Worm (Caenorhabditis elegans) whole organism, young adult: ENCODE data around the gene mcm-3AP.
A peak's percentile ranks its signal among the peaks of the same experiment; 100 is the strongest.

Source experiments
- B0019.2 ChIP-seq: fragments of 200-800 bp; sonication (Bioruptor generic); conservative IDR thresholded peaks from 2 replicates; pipeline ENCODE4 v1.3.6; 2022; ENCODE audit warnings: missing genetic modification reagents, missing genetic modification characterization, missing compliant biosample characterization
- B0035.1 ChIP-seq: sonication (generic microtip); optimal IDR thresholded peaks from 2 replicates; lab custom pipeline; 2016; ENCODE audit warnings: missing genetic modification characterization, mild to moderate bottlenecking, missing compliant biosample characterization, missing genotype, missing genetic modification reagents
- B0261.1 ChIP-seq: sonication (generic microtip); optimal IDR thresholded peaks from 2 replicates; lab custom pipeline; 2016; ENCODE audit warnings: mild to moderate bottlenecking, missing genetic modification characterization, moderate library complexity, missing compliant biosample characterization
- F22D6.2 ChIP-seq: sonication (generic microtip); optimal IDR thresholded peaks from 2 replicates; lab custom pipeline; 2016; ENCODE audit warnings: mild to moderate bottlenecking, missing genetic modification characterization, missing compliant biosample characterization
- F52B5.7 ChIP-seq: sonication (generic microtip); optimal IDR thresholded peaks from 2 replicates; lab custom pipeline; 2016; ENCODE audit warnings: mild to moderate bottlenecking, missing genetic modification characterization, missing compliant biosample characterization
- F57A8.1 ChIP-seq: fragments of 200-800 bp; sonication (Bioruptor generic); optimal IDR thresholded peaks from 2 replicates; lab custom pipeline; 2018; ENCODE audit warnings: mild to moderate bottlenecking, missing genetic modification characterization, moderate library complexity, missing compliant biosample characterization
- K12H6.12 ChIP-seq: fragments of 200-800 bp; sonication (Bioruptor generic); optimal IDR thresholded peaks from 2 replicates; lab custom pipeline; 2018; ENCODE audit warnings: mild to moderate bottlenecking, missing genetic modification characterization, missing compliant biosample characterization
- T07F8.4 ChIP-seq: sonication (generic microtip); optimal IDR thresholded peaks from 2 replicates; lab custom pipeline; 2016; ENCODE audit warnings: mild to moderate bottlenecking, missing genetic modification characterization, moderate library complexity, missing compliant biosample characterization
- T26A5.8 ChIP-seq: sonication (generic microtip); optimal IDR thresholded peaks from 2 replicates; lab custom pipeline; 2016; ENCODE audit warnings: missing genetic modification characterization, missing compliant biosample characterization
- Y53F4B.3 ChIP-seq: fragments of 200-800 bp; sonication (Bioruptor generic); IDR thresholded peaks from 2 replicates; pipeline ENCODE4 v1.3.6; 2022; ENCODE audit warnings: missing genetic modification reagents, missing genetic modification characterization, missing compliant biosample characterization
- Y56A3A.18 ChIP-seq: fragments of 200-800 bp; sonication (Bioruptor generic); IDR thresholded peaks from 2 replicates; pipeline ENCODE4 v1.3.6; 2022; ENCODE audit warnings: missing genetic modification reagents, missing genetic modification characterization, missing compliant biosample characterization
- Y67H2A.10 ChIP-seq: fragments of 200-800 bp; sonication (Bioruptor generic); conservative IDR thresholded peaks from 2 replicates; pipeline ENCODE4 v1.3.6; 2022; ENCODE audit warnings: missing genetic modification reagents, missing genetic modification characterization, missing compliant biosample characterization
- Y79H2A.3 ChIP-seq: fragments of 200-800 bp; sonication (Bioruptor generic); conservative IDR thresholded peaks from 2 replicates; pipeline ENCODE4 v1.3.6; 2022; ENCODE audit warnings: missing genetic modification reagents, missing genetic modification characterization, missing compliant biosample characterization
- ZK185.1 ChIP-seq: sonication (generic microtip); optimal IDR thresholded peaks from 2 replicates; lab custom pipeline; 2016; ENCODE audit warnings: mild to moderate bottlenecking, missing genetic modification characterization, missing compliant biosample characterization; ENCODE audit not compliant: poor library complexity, severe bottlenecking
- akir-1 ChIP-seq: fragments of 200-800 bp; sonication (Bioruptor generic); optimal IDR thresholded peaks from 2 replicates; lab custom pipeline; 2018; ENCODE audit warnings: mild to moderate bottlenecking, missing genetic modification characterization, moderate library complexity, missing compliant biosample characterization
- ama-1 ChIP-seq, 3 experiments: fragments of 150-350 bp in 1 of 3; sonication (generic microtip) in 2 of 3; optimal IDR thresholded peaks; 2 replicates each; lab custom pipeline; 2014 to 2018; ENCODE audit warnings: missing biosample characterization in 2 of 3, missing genetic modification characterization in 2 of 3, missing genetic modification reagents in 2 of 3
- atf-7 ChIP-seq: sonication (generic microtip); optimal IDR thresholded peaks from 2 replicates; lab custom pipeline; 2017; ENCODE audit warnings: mild to moderate bottlenecking, missing genetic modification characterization, missing compliant biosample characterization
- attf-6 ChIP-seq: fragments of 200-800 bp; sonication (Bioruptor generic); IDR thresholded peaks from 2 replicates; pipeline ENCODE4 v1.3.6; 2022; ENCODE audit warnings: missing genetic modification reagents, missing genetic modification characterization, missing compliant biosample characterization
- bed-1 ChIP-seq: fragments of 200-800 bp; sonication (Bioruptor generic); IDR thresholded peaks from 2 replicates; pipeline ENCODE4 v1.3.6; 2022; ENCODE audit warnings: missing genetic modification reagents, missing genetic modification characterization, missing compliant biosample characterization
- bed-2 ChIP-seq: fragments of 200-800 bp; sonication (Bioruptor generic); IDR thresholded peaks from 2 replicates; pipeline ENCODE4 v1.3.6; 2022; ENCODE audit warnings: missing genetic modification reagents, missing genetic modification characterization, missing compliant biosample characterization
- ccch-3 ChIP-seq: fragments of 200-800 bp; sonication (Bioruptor generic); optimal IDR thresholded peaks from 2 replicates; lab custom pipeline; 2018; ENCODE audit warnings: mild to moderate bottlenecking, missing genetic modification characterization, missing compliant biosample characterization
- ceh-100 ChIP-seq: fragments of 200-800 bp; sonication (Bioruptor generic); IDR thresholded peaks from 2 replicates; pipeline ENCODE4 v1.3.6; 2022; ENCODE audit warnings: missing genetic modification reagents, missing genetic modification characterization, missing compliant biosample characterization
- ceh-91 ChIP-seq: fragments of 200-800 bp; sonication (Bioruptor generic); IDR thresholded peaks from 2 replicates; pipeline ENCODE4 v1.3.6; 2022; ENCODE audit warnings: missing genetic modification reagents, missing genetic modification characterization, missing compliant biosample characterization
- die-1 ChIP-seq: sonication (generic microtip); optimal IDR thresholded peaks from 2 replicates; lab custom pipeline; 2016; ENCODE audit warnings: missing genotype, mild to moderate bottlenecking, missing genetic modification characterization, missing compliant biosample characterization
- dpl-1 ChIP-seq: fragments of 150-350 bp; optimal IDR thresholded peaks from 2 replicates; lab custom pipeline; 2014; ENCODE audit warnings: missing biosample characterization, missing genetic modification reagents, missing genetic modification characterization
- egl-18 ChIP-seq: fragments of 200-800 bp; sonication (Bioruptor generic); IDR thresholded peaks from 2 replicates; pipeline ENCODE4 v1.3.6; 2022; ENCODE audit warnings: missing genetic modification reagents, missing genetic modification characterization, missing compliant biosample characterization
- egl-44 ChIP-seq: fragments of 200-800 bp; sonication (Bioruptor generic); IDR thresholded peaks from 2 replicates; pipeline ENCODE4 v1.3.6; 2022; ENCODE audit warnings: missing genetic modification reagents, missing genetic modification characterization, missing compliant biosample characterization
- egrh-3 ChIP-seq: fragments of 200-800 bp; sonication (Bioruptor generic); IDR thresholded peaks from 2 replicates; pipeline ENCODE4 v1.3.6; 2022; ENCODE audit warnings: missing genetic modification reagents, missing genetic modification characterization, missing compliant biosample characterization
- ekl-4 ChIP-seq: fragments of 200-800 bp; sonication (Bioruptor generic); IDR thresholded peaks from 2 replicates; pipeline ENCODE4 v1.3.6; 2022; ENCODE audit warnings: missing genetic modification reagents, missing genetic modification characterization, missing compliant biosample characterization
- hlh-12 ChIP-seq: sonication (generic microtip); optimal IDR thresholded peaks from 2 replicates; lab custom pipeline; 2016; ENCODE audit warnings: missing genetic modification characterization, missing compliant biosample characterization
- hlh-26 ChIP-seq: fragments of 200-800 bp; sonication (Bioruptor generic); conservative IDR thresholded peaks from 2 replicates; pipeline ENCODE4 v1.3.6; 2022; ENCODE audit warnings: missing genetic modification reagents, missing genetic modification characterization, missing compliant biosample characterization
- hmg-1.2 ChIP-seq: fragments of 200-800 bp; sonication (Bioruptor generic); IDR thresholded peaks from 2 replicates; pipeline ENCODE4 v1.3.6; 2022; ENCODE audit warnings: missing genetic modification reagents, missing genetic modification characterization, missing compliant biosample characterization
- hrde-1 ChIP-seq: sonication (generic microtip); optimal IDR thresholded peaks from 2 replicates; lab custom pipeline; 2016; ENCODE audit warnings: missing genetic modification characterization, mild to moderate bottlenecking, missing compliant biosample characterization, moderate library complexity, missing genotype, missing genetic modification reagents, borderline replicate concordance
- madf-3 ChIP-seq: fragments of 200-800 bp; sonication (Bioruptor generic); IDR thresholded peaks from 2 replicates; pipeline ENCODE4 v1.3.6; 2022; ENCODE audit warnings: missing genetic modification reagents, missing genetic modification characterization, missing compliant biosample characterization
- madf-6 ChIP-seq: fragments of 200-800 bp; sonication (Bioruptor generic); IDR thresholded peaks from 2 replicates; pipeline ENCODE4 v1.3.6; 2022; ENCODE audit warnings: missing genetic modification reagents, missing genetic modification characterization, missing compliant biosample characterization
- mes-4 ChIP-seq: sonication (generic microtip); optimal IDR thresholded peaks from 2 replicates; lab custom pipeline; 2016; ENCODE audit warnings: missing genotype, missing genetic modification characterization, missing compliant biosample characterization
- nfya-2 ChIP-seq: fragments of 200-800 bp; sonication (Bioruptor generic); IDR thresholded peaks from 2 replicates; pipeline ENCODE4 v1.3.6; 2022; ENCODE audit warnings: missing genetic modification reagents, missing genetic modification characterization, missing compliant biosample characterization
- nfyb-1 ChIP-seq: fragments of 200-800 bp; sonication (Bioruptor generic); IDR thresholded peaks from 2 replicates; pipeline ENCODE4 v1.3.6; 2022; ENCODE audit warnings: missing genetic modification reagents, missing genetic modification characterization, missing compliant biosample characterization
- sdz-38 ChIP-seq: sonication (generic microtip); optimal IDR thresholded peaks from 2 replicates; lab custom pipeline; 2016; ENCODE audit warnings: missing genotype, missing genetic modification characterization, missing compliant biosample characterization
- snpc-1.3 ChIP-seq: sonication (generic microtip); optimal IDR thresholded peaks from 2 replicates; lab custom pipeline; 2017; ENCODE audit warnings: missing genetic modification characterization, mild to moderate bottlenecking, missing compliant biosample characterization, antibody characterized with exemption, moderate library complexity, missing genotype, missing genetic modification reagents; ENCODE audit not compliant: insufficient read depth
- snpc-3.4 ChIP-seq: sonication (generic microtip); optimal IDR thresholded peaks from 2 replicates; lab custom pipeline; 2017; ENCODE audit warnings: missing genetic modification characterization, mild to moderate bottlenecking, missing compliant biosample characterization, antibody characterized with exemption, moderate library complexity, missing genotype, missing genetic modification reagents
- tbp1 ChIP-seq: fragments of 200-800 bp; sonication (Bioruptor generic); optimal IDR thresholded peaks from 2 replicates; lab custom pipeline; 2018; ENCODE audit warnings: mild to moderate bottlenecking, missing genetic modification characterization, missing compliant biosample characterization
- tlf-1 ChIP-seq: fragments of 200-800 bp; sonication (Bioruptor generic); optimal IDR thresholded peaks from 2 replicates; lab custom pipeline; 2018; ENCODE audit warnings: mild to moderate bottlenecking, missing genetic modification characterization, missing compliant biosample characterization
- unc-130 ChIP-seq: sonication (generic microtip); optimal IDR thresholded peaks from 2 replicates; lab custom pipeline; 2016; ENCODE audit warnings: missing genetic modification reagents, missing genetic modification characterization, missing compliant biosample characterization
- ztf-18 ChIP-seq: sonication (generic microtip); optimal IDR thresholded peaks from 2 replicates; lab custom pipeline; 2016; ENCODE audit warnings: missing genotype, mild to moderate bottlenecking, missing genetic modification characterization, missing compliant biosample characterization
- ztf-22 ChIP-seq: fragments of 200-800 bp; sonication (Bioruptor generic); optimal IDR thresholded peaks from 2 replicates; lab custom pipeline; 2018; ENCODE audit warnings: mild to moderate bottlenecking, missing genetic modification characterization, moderate library complexity, missing compliant biosample characterization
- ztf-3 ChIP-seq: fragments of 200-800 bp; sonication (Bioruptor generic); optimal IDR thresholded peaks from 2 replicates; lab custom pipeline; 2018; ENCODE audit warnings: mild to moderate bottlenecking, missing genetic modification characterization, missing compliant biosample characterization
- ztf-6 ChIP-seq: fragments of 200-800 bp; sonication (Bioruptor generic); IDR thresholded peaks from 2 replicates; pipeline ENCODE4 v1.3.6; 2022; ENCODE audit warnings: missing genetic modification reagents, missing genetic modification characterization, missing compliant biosample characterization

Gene mcm-3AP

DNA sequence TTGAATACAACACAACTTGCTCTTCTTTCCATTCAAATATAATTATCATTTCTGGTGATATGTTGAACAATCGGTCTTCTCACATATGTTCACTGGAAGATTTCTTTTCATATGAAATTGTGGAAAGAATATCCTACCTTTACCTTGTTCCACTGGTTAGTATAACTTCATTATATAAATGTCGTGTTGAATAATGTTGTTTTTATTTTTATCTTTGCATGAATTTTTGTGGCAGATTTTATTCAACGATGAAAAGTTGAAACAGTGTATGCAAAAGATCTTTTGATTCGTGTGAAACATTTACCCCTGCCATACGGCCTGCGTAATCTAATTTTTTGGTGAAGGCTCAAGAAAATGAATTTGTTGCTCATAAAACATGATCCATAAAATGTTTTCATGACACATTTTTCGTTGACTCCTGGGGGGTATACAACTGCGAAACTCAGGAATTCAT is 13.4 kb downstream of the mcm-3AP start (continued):
- no peak for TF ChIP-seq ama-1 (optimal IDR thresholded peaks at IDR 0.05; lab: Kevin White, UChicago)
- no peak for TF ChIP-seq ama-1 (GFP tag; optimal IDR thresholded peaks at IDR 0.05; lab: Kevin White, UChicago)
- no peak for TF ChIP-seq die-1 (tag; lab: Kevin White, UChicago)
- 0 out of 2 replicates have a peak, but pooled peaks have one; percentile 29 for TF ChIP-seq madf-3 (GFP tag; lab: Robert Waterston, UW)
- no peak for TF ChIP-seq K12H6.12 (tag; lab: Kevin White, UChicago)
- TF ChIP-seq F22D6.2 (tag; lab: Kevin White, UChicago), result no peak
- 0 out of 2 replicates have a peak, but pooled peaks have one; percentile 56 for TF ChIP-seq nfyb-1 (GFP tag; lab: Robert Waterston, UW)
- no peak for TF ChIP-seq hlh-12 (tag; lab: Kevin White, UChicago)
- TF ChIP-seq tbp1 (GFP tag; lab: Kevin White, UChicago), result peak; percentile 61
- peak; percentile 35 for TF ChIP-seq F52B5.7 (tag; lab: Kevin White, UChicago)
- TF ChIP-seq ceh-91 (GFP tag; lab: Robert Waterston, UW), result no peak
- no peak for TF ChIP-seq Y79H2A.3 (GFP tag; lab: Robert Waterston, UW)
- no peak for TF ChIP-seq hlh-26 (GFP tag; lab: Robert Waterston, UW)
- TF ChIP-seq ceh-100, result peak; percentile 59; the same call in 1 of the 2 replicates
- TF ChIP-seq madf-6 (GFP tag; lab: Robert Waterston, UW), result peak; percentile 76
- TF ChIP-seq Y56A3A.18, result no peak
- TF ChIP-seq Y67H2A.10 (GFP tag; lab: Robert Waterston, UW), result no peak
- TF ChIP-seq akir-1 (GFP tag; lab: Kevin White, UChicago), result no peak
- peak; percentile 73 for TF ChIP-seq tlf-1 (GFP tag; lab: Kevin White, UChicago)
- peak; percentile 75 for TF ChIP-seq attf-6 (GFP tag; lab: Robert Waterston, UW)
- peak; percentile 67 for TF ChIP-seq snpc-3.4 (tag; lab: Kevin White, UChicago)
- TF ChIP-seq ccch-3 (GFP tag; lab: Kevin White, UChicago), result no peak
- TF ChIP-seq ztf-3 (GFP tag; lab: Kevin White, UChicago), result no peak
- TF ChIP-seq unc-130 (GFP tag; lab: Kevin White, UChicago), result peak; percentile 52
- TF ChIP-seq sdz-38 (tag; lab: Kevin White, UChicago), result no peak
- TF ChIP-seq ztf-22 (GFP tag; lab: Kevin White, UChicago), result no peak
- TF ChIP-seq B0019.2 (GFP tag; lab: Robert Waterston, UW), result no peak
- TF ChIP-seq egl-18, result no peak
- TF ChIP-seq F57A8.1 (GFP tag; lab: Kevin White, UChicago), result no peak
- TF ChIP-seq mes-4 (tag; lab: Kevin White, UChicago), result peak; percentile 44
- peak; percentile 22 for TF ChIP-seq atf-7 (tag; lab: Kevin White, UChicago)
- peak; percentile 89 for TF ChIP-seq hrde-1
- no peak for TF ChIP-seq Y53F4B.3 (GFP tag; lab: Robert Waterston, UW)
- TF ChIP-seq T07F8.4 (tag; lab: Kevin White, UChicago), result peak; percentile 20
- 0 out of 2 replicates have a peak, but pooled peaks have one; percentile 21 for TF ChIP-seq nfya-2 (GFP tag; lab: Robert Waterston, UW)
- TF ChIP-seq egrh-3 (GFP tag; lab: Robert Waterston, UW), result no peak
- TF ChIP-seq hmg-1.2 (GFP tag; lab: Robert Waterston, UW), result no peak; the same call in 1 of the 2 replicates
- no peak for TF ChIP-seq B0035.1
- TF ChIP-seq ztf-6, result no peak
- TF ChIP-seq T26A5.8 (tag; lab: Kevin White, UChicago), result peak; percentile 72
- 0 out of 2 replicates have a peak, but pooled peaks have one; percentile 28 for TF ChIP-seq egl-44
- peak; percentile 47 for TF ChIP-seq ztf-18
- TF ChIP-seq B0261.1, result no peak
- TF ChIP-seq bed-1 (GFP tag; lab: Robert Waterston, UW), result no peak
- TF ChIP-seq ZK185.1 (tag; lab: Kevin White, UChicago), result no peak
- no peak for TF ChIP-seq bed-2 (GFP tag; lab: Robert Waterston, UW)
- no peak for TF ChIP-seq dpl-1 (GFP tag; lab: Kevin White, UChicago)
- peak; percentile 86 for TF ChIP-seq ekl-4 (GFP tag; lab: Robert Waterston, UW)
- TF ChIP-seq snpc-1.3 (tag; lab: Kevin White, UChicago), result no peak
